Fruit fly (Drosophila melanogaster): ENCODE measurements around the gene MFS3.

The MFS3 gene

DNA sequence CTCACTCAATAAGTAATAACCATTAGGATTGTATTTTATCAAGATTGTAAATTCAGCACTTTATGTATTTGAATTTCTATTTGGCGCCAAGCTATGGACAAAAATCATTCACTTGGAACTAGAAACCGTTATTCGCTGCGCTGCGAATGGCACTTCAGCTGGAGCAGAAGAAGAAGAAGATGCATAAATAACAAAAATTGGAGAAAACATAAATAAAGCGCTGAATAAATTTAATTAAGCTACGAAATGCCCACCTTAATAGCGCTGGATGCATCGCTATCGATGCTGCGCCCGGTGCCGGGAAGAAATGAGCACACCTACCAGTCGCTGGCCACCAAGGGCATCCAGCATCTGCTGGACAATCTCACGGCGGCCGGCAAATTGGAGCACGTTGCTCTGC is 21.3 kb downstream of the MFS3 start, which contains the start of gene IntS14 (continued):
- TF ChIP-seq tgo (GFP tag; IDR thresholded peaks at IDR 0.05), result no peak
- no peak for TF ChIP-seq CG1792 (GFP tag; optimal IDR thresholded peaks at IDR 0.05)
- TF ChIP-seq Dbx (GFP tag; IDR thresholded peaks at IDR 0.05), result no peak
- peak in 1 of 2 experiments; percentile 30 for TF ChIP-seq Pdp1 (GFP tag; optimal IDR thresholded peaks at IDR 0.05)
- TF ChIP-seq CG3726 (GFP tag; IDR thresholded peaks at IDR 0.05), result no peak
- no peak for TF ChIP-seq CG4328 (GFP tag; optimal IDR thresholded peaks at IDR 0.05)
- TF ChIP-seq CG10209 (GFP tag; optimal IDR thresholded peaks at IDR 0.05), result no peak
- no peak for TF ChIP-seq seq (GFP tag; IDR thresholded peaks at IDR 0.05)
- TF ChIP-seq Fer3 (tag; optimal IDR thresholded peaks at IDR 0.05), result no peak
- TF ChIP-seq sna (GFP tag; IDR thresholded peaks at IDR 0.05; ENCODE audit: partially characterized antibody), result no peak
- no peak for TF ChIP-seq sens (GFP tag)
- no peak for TF ChIP-seq CG17361 (GFP tag; IDR thresholded peaks at IDR 0.05)
- TF ChIP-seq oc (tag; optimal IDR thresholded peaks at IDR 0.05), result no peak
- no peak for TF ChIP-seq CG7271 (tag; optimal IDR thresholded peaks at IDR 0.05)
- no peak for TF ChIP-seq zf30C (GFP tag; optimal IDR thresholded peaks at IDR 0.05)
- TF ChIP-seq CG12942 (GFP tag; optimal IDR thresholded peaks at IDR 0.05), result no peak
- no peak for TF ChIP-seq Tbp (GFP tag; optimal IDR thresholded peaks at IDR 0.05)
- no peak for TF ChIP-seq ranshi (GFP tag; IDR thresholded peaks at IDR 0.05)
- 0 out of 2 replicates have a peak, but pooled peaks have one; percentile 5 for TF ChIP-seq CG42726 (GFP tag; IDR thresholded peaks at IDR 0.05; ENCODE audit: partially characterized antibody)
- TF ChIP-seq ssp (GFP tag; IDR thresholded peaks at IDR 0.05), result no peak
- TF ChIP-seq CG10431 (GFP tag; optimal IDR thresholded peaks at IDR 0.05), result no peak
- TF ChIP-seq Atf3 (GFP tag; optimal IDR thresholded peaks at IDR 0.05), result no peak
- no peak for TF ChIP-seq dmrt11E (tag; optimal IDR thresholded peaks at IDR 0.05)
- TF ChIP-seq al (GFP tag; IDR thresholded peaks at IDR 0.05), result no peak
- TF ChIP-seq Antp (GFP tag; optimal IDR thresholded peaks at IDR 0.05), result no peak
- no peak for TF ChIP-seq gce (GFP tag; IDR thresholded peaks at IDR 0.05)
- TF ChIP-seq sima (GFP tag; optimal IDR thresholded peaks at IDR 0.05), result no peak
- TF ChIP-seq stwl (tag; optimal IDR thresholded peaks at IDR 0.05), result peak; percentile 17
- TF ChIP-seq CG14441 (GFP tag; IDR thresholded peaks at IDR 0.05), result no peak
- peak; percentile 38 for TF ChIP-seq Sin3A (optimal IDR thresholded peaks at IDR 0.05)
- TF ChIP-seq gfzf (GFP tag; optimal IDR thresholded peaks at IDR 0.05), result peak; percentile 17
- TF ChIP-seq jigr1 (GFP tag; IDR thresholded peaks at IDR 0.05), result no peak
- TF ChIP-seq CG10147 (GFP tag; optimal IDR thresholded peaks at IDR 0.05), result no peak
- TF ChIP-seq CG15011 (GFP tag; optimal IDR thresholded peaks at IDR 0.05), result no peak
- TF ChIP-seq Sox100B (GFP tag; optimal IDR thresholded peaks at IDR 0.05), result no peak
- TF ChIP-seq C15 (GFP tag; IDR thresholded peaks at IDR 0.05), result no peak
- TF ChIP-seq NfI (GFP tag; optimal IDR thresholded peaks at IDR 0.05), result no peak
- TF ChIP-seq E2f2 (GFP tag; IDR thresholded peaks at IDR 0.05), result peak; percentile 93
- TF ChIP-seq CG2116 (GFP tag; optimal IDR thresholded peaks at IDR 0.05), result no peak
- TF ChIP-seq NFAT (GFP tag; IDR thresholded peaks at IDR 0.05), result no peak
- TF ChIP-seq mirr (GFP tag; optimal IDR thresholded peaks at IDR 0.05), result no peak
- no peak for TF ChIP-seq B-H2 (GFP tag; optimal IDR thresholded peaks at IDR 0.05)
- no peak for TF ChIP-seq lilli (GFP tag; optimal IDR thresholded peaks at IDR 0.05)
- no peak for TF ChIP-seq CG18262 (tag; optimal IDR thresholded peaks at IDR 0.05)
- TF ChIP-seq Hr51 (GFP tag; optimal IDR thresholded peaks at IDR 0.05), result no peak
- TF ChIP-seq yki (optimal IDR thresholded peaks at IDR 0.05), result no peak
- TF ChIP-seq crp (GFP tag; optimal IDR thresholded peaks at IDR 0.05), result peak; percentile 43 to 84
- TF ChIP-seq Elba2 (GFP tag; optimal IDR thresholded peaks at IDR 0.05), result no peak
- no peak for TF ChIP-seq CG11723 (GFP tag; optimal IDR thresholded peaks at IDR 0.05)
- no peak for TF ChIP-seq ato (GFP tag; IDR thresholded peaks at IDR 0.05; ENCODE audit: partially characterized antibody)
- no peak for TF ChIP-seq Asciz (GFP tag; optimal IDR thresholded peaks at IDR 0.05)
- TF ChIP-seq klu (GFP tag; IDR thresholded peaks at IDR 0.05), result no peak
- TF ChIP-seq ap (GFP tag; IDR thresholded peaks at IDR 0.05), result no peak
